Worm (Caenorhabditis elegans) whole organism, late embryonic: ENCODE measurements around the gene clec-143.

ENCODE experiments used
- F13H6.1 ChIP-seq: sonication (generic microtip); optimal IDR thresholded peaks from 2 replicates; lab custom pipeline; 2016; ENCODE audit warnings: missing genetic modification characterization, missing compliant biosample characterization
- K09A11.1 ChIP-seq: sonication (generic microtip); optimal IDR thresholded peaks from 2 replicates; lab custom pipeline; 2017; ENCODE audit warnings: antibody characterized with exemption, mild to moderate bottlenecking, missing genetic modification characterization, missing compliant biosample characterization; ENCODE audit not compliant: insufficient read depth
- T23F11.4 ChIP-seq: fragments of 200-800 bp; sonication (Bioruptor generic); optimal IDR thresholded peaks from 2 replicates; lab custom pipeline; 2018; ENCODE audit warnings: mild to moderate bottlenecking, missing genetic modification characterization, missing compliant biosample characterization
- Y22D7AL.16 ChIP-seq: sonication (generic microtip); optimal IDR thresholded peaks from 2 replicates; lab custom pipeline; 2016; ENCODE audit warnings: missing genetic modification characterization, missing compliant biosample characterization
- ahr-1 ChIP-seq: sonication (generic microtip); optimal IDR thresholded peaks from 2 replicates; lab custom pipeline; 2016; ENCODE audit warnings: missing genetic modification characterization, missing compliant biosample characterization
- ceh-14 ChIP-seq: sonication (generic microtip); optimal IDR thresholded peaks from 2 replicates; lab custom pipeline; 2016; ENCODE audit warnings: missing genotype, missing genetic modification characterization, missing compliant biosample characterization
- ceh-19 ChIP-seq: fragments of 200-800 bp; sonication (Bioruptor generic); optimal IDR thresholded peaks from 2 replicates; lab custom pipeline; 2018; ENCODE audit warnings: mild to moderate bottlenecking, missing genetic modification characterization, missing compliant biosample characterization
- ceh-22 ChIP-seq: sonication (generic microtip); optimal IDR thresholded peaks from 2 replicates; lab custom pipeline; 2017; ENCODE audit warnings: missing biosample characterization, missing genetic modification characterization
- ceh-30 ChIP-seq: fragments of 150-350 bp; optimal IDR thresholded peaks from 2 replicates; lab custom pipeline; 2014; ENCODE audit warnings: missing biosample characterization, missing genetic modification characterization
- ceh-31 ChIP-seq: sonication (generic microtip); optimal IDR thresholded peaks from 2 replicates; lab custom pipeline; 2016; ENCODE audit warnings: missing genetic modification characterization, missing compliant biosample characterization
- ceh-45 ChIP-seq: fragments of 200-800 bp; sonication (Bioruptor generic); IDR thresholded peaks from 2 replicates; pipeline ENCODE4 v1.3.6; 2022; ENCODE audit warnings: missing genetic modification reagents, missing genetic modification characterization, missing compliant biosample characterization
- ceh-48 ChIP-seq: sonication (generic microtip); optimal IDR thresholded peaks from 2 replicates; lab custom pipeline; 2016; ENCODE audit warnings: missing genetic modification characterization, inconsistent platforms, missing compliant biosample characterization
- ceh-9 ChIP-seq: sonication (generic microtip); optimal IDR thresholded peaks from 2 replicates; lab custom pipeline; 2016; ENCODE audit warnings: mild to moderate bottlenecking, missing genetic modification characterization, inconsistent platforms, missing compliant biosample characterization
- dmd-4 ChIP-seq: sonication (generic microtip); optimal IDR thresholded peaks from 2 replicates; lab custom pipeline; 2016; ENCODE audit warnings: borderline replicate concordance, missing genetic modification characterization, missing compliant biosample characterization
- elt-2 ChIP-seq: sonication (generic microtip); optimal IDR thresholded peaks from 2 replicates; lab custom pipeline; 2016; ENCODE audit warnings: missing genetic modification reagents, missing genetic modification characterization, missing compliant biosample characterization
- elt-4 ChIP-seq: sonication (generic microtip); optimal IDR thresholded peaks from 2 replicates; lab custom pipeline; 2016; ENCODE audit warnings: missing genetic modification characterization, missing compliant biosample characterization
- ets-4 ChIP-seq: sonication (generic microtip); optimal IDR thresholded peaks from 2 replicates; lab custom pipeline; 2016; ENCODE audit warnings: missing genetic modification characterization, missing compliant biosample characterization
- fax-1 ChIP-seq: sonication (generic microtip); optimal IDR thresholded peaks from 2 replicates; lab custom pipeline; 2016; ENCODE audit warnings: missing genotype, missing genetic modification characterization, missing compliant biosample characterization
- fkh-10 ChIP-seq: fragments of 150-350 bp; optimal IDR thresholded peaks from 2 replicates; lab custom pipeline; 2014; ENCODE audit warnings: missing biosample characterization, missing genetic modification reagents, missing genetic modification characterization
- fkh-6 ChIP-seq: sonication (generic microtip); optimal IDR thresholded peaks from 2 replicates; lab custom pipeline; 2016; ENCODE audit warnings: missing genetic modification characterization, missing compliant biosample characterization
- gmeb-2 ChIP-seq: sonication (generic microtip); optimal IDR thresholded peaks from 2 replicates; lab custom pipeline; 2016; ENCODE audit warnings: missing genetic modification characterization, inconsistent platforms, missing compliant biosample characterization
- hlh-13 ChIP-seq: fragments of 200-800 bp; sonication (Bioruptor generic); optimal IDR thresholded peaks from 2 replicates; lab custom pipeline; 2018; ENCODE audit warnings: mild to moderate bottlenecking, missing genetic modification characterization, missing compliant biosample characterization
- hlh-8 ChIP-seq: sonication (generic microtip); optimal IDR thresholded peaks from 2 replicates; lab custom pipeline; 2016; ENCODE audit warnings: missing genotype, missing genetic modification characterization, missing compliant biosample characterization
- lim-6 ChIP-seq: sonication (generic microtip); optimal IDR thresholded peaks from 2 replicates; lab custom pipeline; 2016; ENCODE audit warnings: missing genetic modification characterization, missing compliant biosample characterization
- nfya-1 ChIP-seq: sonication (generic microtip); optimal IDR thresholded peaks from 2 replicates; lab custom pipeline; 2017; ENCODE audit warnings: missing genetic modification characterization, mild to moderate bottlenecking, missing compliant biosample characterization, antibody characterized with exemption, moderate library complexity
- nhr-11 ChIP-seq: fragments of 150-350 bp; optimal IDR thresholded peaks from 2 replicates; lab custom pipeline; 2014; ENCODE audit warnings: missing biosample characterization, missing genetic modification characterization
- npax-4 ChIP-seq: sonication (generic microtip); optimal IDR thresholded peaks from 2 replicates; lab custom pipeline; 2016; ENCODE audit warnings: missing genetic modification characterization, missing compliant biosample characterization
- odd-2 ChIP-seq: sonication (generic microtip); optimal IDR thresholded peaks from 2 replicates; lab custom pipeline; 2017; ENCODE audit warnings: antibody characterized with exemption, mild to moderate bottlenecking, missing genetic modification characterization, missing compliant biosample characterization
- pat-9 ChIP-seq: fragments of 200-800 bp; sonication (Bioruptor generic); optimal IDR thresholded peaks from 2 replicates; lab custom pipeline; 2018; ENCODE audit warnings: mild to moderate bottlenecking, missing genetic modification characterization, moderate library complexity, missing compliant biosample characterization
- pha-2 ChIP-seq: sonication (generic microtip); optimal IDR thresholded peaks from 2 replicates; lab custom pipeline; 2017; ENCODE audit warnings: mild to moderate bottlenecking, missing genetic modification characterization, missing compliant biosample characterization
- pqm-1 ChIP-seq: sonication (generic microtip); optimal IDR thresholded peaks from 2 replicates; lab custom pipeline; 2016; ENCODE audit warnings: missing genetic modification characterization, missing compliant biosample characterization
- pros-1 ChIP-seq: fragments of 150-350 bp; optimal IDR thresholded peaks from 2 replicates; lab custom pipeline; 2014; ENCODE audit warnings: missing biosample characterization, missing genetic modification reagents, missing genetic modification characterization
- ref-2 ChIP-seq: sonication (generic microtip); optimal IDR thresholded peaks from 2 replicates; lab custom pipeline; 2016; ENCODE audit warnings: missing genetic modification characterization, missing compliant biosample characterization
- rnt-1 ChIP-seq: sonication (generic microtip); optimal IDR thresholded peaks from 2 replicates; lab custom pipeline; 2016; ENCODE audit warnings: missing genetic modification characterization, missing compliant biosample characterization
- sdc-2 ChIP-seq: sonication (generic microtip); optimal IDR thresholded peaks from 2 replicates; lab custom pipeline; 2016; ENCODE audit warnings: missing genotype, missing genetic modification characterization, missing compliant biosample characterization
- syd-9 ChIP-seq: sonication (generic microtip); optimal IDR thresholded peaks from 2 replicates; lab custom pipeline; 2016; ENCODE audit warnings: mild to moderate bottlenecking, missing genetic modification characterization, moderate library complexity, missing compliant biosample characterization
- tbx-2 ChIP-seq: sonication (generic microtip); optimal IDR thresholded peaks from 2 replicates; lab custom pipeline; 2016; ENCODE audit warnings: missing genetic modification characterization, missing compliant biosample characterization
- tbx-7 ChIP-seq: sonication (generic microtip); optimal IDR thresholded peaks from 2 replicates; lab custom pipeline; 2016; ENCODE audit warnings: missing genotype, missing genetic modification characterization, missing compliant biosample characterization
- unc-42 ChIP-seq: sonication (generic microtip); optimal IDR thresholded peaks from 2 replicates; lab custom pipeline; 2016; ENCODE audit warnings: missing genotype, missing genetic modification characterization, missing compliant biosample characterization
- unc-55 ChIP-seq: sonication (generic microtip); optimal IDR thresholded peaks from 2 replicates; lab custom pipeline; 2017; ENCODE audit warnings: missing biosample characterization, missing genetic modification reagents, missing genetic modification characterization
- unc-86 ChIP-seq: sonication (generic microtip); optimal IDR thresholded peaks from 2 replicates; lab custom pipeline; 2016; ENCODE audit warnings: missing genetic modification characterization, missing compliant biosample characterization

Gene clec-143

DNA sequence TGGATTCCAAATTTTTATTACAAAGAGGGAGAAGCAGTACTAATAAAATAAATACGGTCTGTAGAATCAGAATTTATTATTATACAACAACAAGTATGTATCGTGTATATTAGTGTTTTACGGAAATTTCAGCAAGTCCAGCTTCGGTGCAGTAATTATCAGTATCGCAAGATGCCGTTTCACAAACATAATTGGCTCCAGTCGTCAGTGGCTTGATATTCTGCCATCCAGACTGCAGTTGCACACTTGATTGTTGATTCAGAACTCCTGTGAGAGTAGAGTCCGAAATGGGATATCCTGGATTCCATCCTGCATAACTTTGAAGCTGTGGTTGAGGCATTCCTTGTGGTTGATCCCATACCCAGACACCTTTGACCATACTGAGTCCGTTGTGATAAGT, 9.9 kb upstream of the clec-143 start:
- TF ChIP-seq nfya-1 (tag; lab: Kevin White, UChicago) (no peak), unc-86 (tag; lab: Kevin White, UChicago) (no peak), tbx-7 (no peak), ceh-30 (tag; lab: Kevin White, UChicago) (no peak), nhr-11 (tag; lab: Kevin White, UChicago) (no peak), unc-55 (GFP tag; lab: Kevin White, UChicago) (no peak), dmd-4 (tag; lab: Kevin White, UChicago) (no peak), Y22D7AL.16 (tag; lab: Kevin White, UChicago) (no peak), ahr-1 (no peak), ceh-9 (tag; lab: Kevin White, UChicago) (no peak)

DNA sequence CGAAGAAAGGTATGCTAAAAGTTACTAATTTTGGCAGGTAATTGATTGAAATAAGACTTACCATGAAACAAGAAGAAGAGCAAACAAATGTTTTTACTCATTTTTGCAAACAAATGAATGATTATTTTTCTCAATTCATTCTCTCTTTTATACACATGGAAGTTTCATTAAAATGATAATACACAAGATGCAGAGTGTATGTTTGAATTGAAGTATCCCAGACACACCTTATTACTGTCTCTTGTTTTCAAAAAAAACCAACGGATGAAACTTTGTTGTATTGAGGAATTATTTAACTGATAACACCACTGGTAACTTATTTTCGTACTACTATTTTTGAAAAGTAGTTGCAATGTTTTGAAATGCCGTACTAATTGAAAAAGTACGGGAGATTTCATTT, 9.3 kb upstream of the clec-143 start, which contains the start of gene clec-59:
Gene clec-59, minus strand, starts transcription at position 101 of the 400 bp plus-strand sequence.
- TF ChIP-seq ceh-31 (tag; lab: Kevin White, UChicago): no peak
- TF ChIP-seq ets-4: no peak
- no peak for TF ChIP-seq tbx-2 (tag; lab: Kevin White, UChicago)
- no peak for TF ChIP-seq rnt-1
- no peak for TF ChIP-seq npax-4
- TF ChIP-seq odd-2 (tag; lab: Kevin White, UChicago): no peak
- TF ChIP-seq ahr-1: no peak
- TF ChIP-seq tbx-7: no peak
- TF ChIP-seq pqm-1: no peak
- no peak for TF ChIP-seq fkh-10
- no peak for TF ChIP-seq hlh-8
- TF ChIP-seq fkh-6 (tag; lab: Kevin White, UChicago): no peak
- no peak for TF ChIP-seq ceh-19 (GFP tag; lab: Kevin White, UChicago)
- TF ChIP-seq hlh-13 (GFP tag; lab: Kevin White, UChicago): no peak
- no peak for TF ChIP-seq ceh-45 (GFP tag; lab: Robert Waterston, UW)
- no peak for TF ChIP-seq elt-4 (tag; lab: Kevin White, UChicago)
- TF ChIP-seq, all 69 proteins: peak for 0

DNA sequence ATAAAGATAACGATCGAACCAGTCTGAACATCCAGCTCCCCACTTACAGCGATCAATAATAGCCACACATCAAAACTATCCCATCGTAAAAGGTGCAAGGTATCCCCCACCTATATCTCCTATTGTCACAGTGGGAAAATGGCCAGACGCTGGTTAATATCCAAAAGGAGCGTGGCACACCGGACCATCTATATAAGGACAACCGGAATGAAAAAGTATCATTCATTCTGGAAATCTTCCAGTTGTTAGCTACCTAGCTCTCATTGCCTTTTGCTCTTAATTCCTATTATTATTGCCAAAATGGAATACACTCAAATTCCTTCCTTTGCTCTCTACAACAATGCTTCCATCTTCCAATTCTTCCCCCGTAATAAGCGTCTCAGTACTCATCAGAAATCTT, 6.9 kb upstream of the clec-143 start, which contains the start of gene ZK666.4:
Gene ZK666.4, plus strand, starts transcription at position 301 of the 400 bp plus-strand sequence.
- no peak for TF ChIP-seq F13H6.1 (tag; lab: Kevin White, UChicago)
- no peak for TF ChIP-seq ceh-48 (tag; lab: Kevin White, UChicago)
- TF ChIP-seq dmd-4 (tag; lab: Kevin White, UChicago): no peak
- TF ChIP-seq ceh-14 (tag; lab: Kevin White, UChicago): no peak
- no peak for TF ChIP-seq ets-4
- no peak for TF ChIP-seq elt-2
- no peak for TF ChIP-seq K09A11.1 (tag; lab: Kevin White, UChicago)
- no peak for TF ChIP-seq ceh-31 (tag; lab: Kevin White, UChicago)
- TF ChIP-seq elt-4 (tag; lab: Kevin White, UChicago): no peak
- no peak for TF ChIP-seq ahr-1
- no peak for TF ChIP-seq gmeb-2 (tag; lab: Kevin White, UChicago)
- no peak for TF ChIP-seq lim-6

DNA sequence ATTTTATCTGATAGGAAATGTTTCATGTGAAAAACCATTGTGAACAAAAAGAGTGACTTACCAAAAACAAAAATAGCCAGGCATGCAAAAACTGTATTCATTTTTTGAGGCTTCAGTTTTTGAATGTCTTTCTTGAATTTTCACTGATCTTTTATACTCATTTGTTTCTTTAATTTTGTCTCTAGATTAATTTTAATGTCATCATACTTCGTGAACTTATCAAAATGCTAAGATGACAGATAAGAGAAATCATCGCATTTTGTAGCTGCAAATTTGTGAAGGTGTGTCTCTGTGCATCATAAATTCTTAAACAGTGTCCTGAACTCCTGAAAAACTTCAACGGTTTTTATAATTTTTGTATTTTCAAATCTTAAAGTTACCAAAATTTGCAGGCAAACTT, 5.9 kb upstream of the clec-143 start, which contains the start of gene clec-58:
Gene clec-58, minus strand, starts transcription at position 101 of the 400 bp plus-strand sequence.
- TF ChIP-seq pqm-1: no peak
- no peak for TF ChIP-seq ceh-48 (tag; lab: Kevin White, UChicago)
- no peak for TF ChIP-seq pat-9
- no peak for TF ChIP-seq hlh-8
- no peak for TF ChIP-seq T23F11.4 (GFP tag; lab: Kevin White, UChicago)
- TF ChIP-seq ceh-22 (tag; lab: Kevin White, UChicago): no peak
- no peak for TF ChIP-seq unc-42 (tag; lab: Kevin White, UChicago)
- no peak for TF ChIP-seq pros-1 (tag; lab: Kevin White, UChicago)
- TF ChIP-seq ceh-31 (tag; lab: Kevin White, UChicago): no peak
- no peak for TF ChIP-seq ref-2 (tag; lab: Kevin White, UChicago)
- TF ChIP-seq nhr-11 (tag; lab: Kevin White, UChicago): no peak
- TF ChIP-seq sdc-2 (tag; lab: Kevin White, UChicago): no peak
- no peak for TF ChIP-seq ceh-19 (GFP tag; lab: Kevin White, UChicago)
- TF ChIP-seq tbx-7: no peak
- TF ChIP-seq fax-1 (tag; lab: Kevin White, UChicago): no peak
- TF ChIP-seq elt-2: no peak
- no peak for TF ChIP-seq pha-2 (tag; lab: Kevin White, UChicago)
- no peak for TF ChIP-seq syd-9 (tag; lab: Kevin White, UChicago)
- TF ChIP-seq, all 69 proteins: peak for 0
